Worm (Caenorhabditis elegans) whole organism, mixed stage, embryonic: ENCODE results near the gene R04B5.7.
A peak's percentile ranks its signal among the peaks of the same experiment; 100 is the strongest.

Experiments used
- M03D4.4 ChIP-seq: sonication (generic microtip); optimal IDR thresholded peaks from 2 replicates; lab custom pipeline; 2017; ENCODE audit warnings: mild to moderate bottlenecking, missing genetic modification characterization, missing compliant biosample characterization
- bed-3 ChIP-seq: fragments of 200-800 bp; sonication (Bioruptor generic); optimal IDR thresholded peaks from 3 replicates; lab custom pipeline; 2018; ENCODE audit warnings: mild to moderate bottlenecking, missing genetic modification characterization, moderate library complexity, missing compliant biosample characterization
- blmp-1 ChIP-seq: fragments of 150-350 bp; optimal IDR thresholded peaks from 2 replicates; lab custom pipeline; 2014; ENCODE audit warnings: missing biosample characterization, missing genetic modification characterization
- ceh-39 ChIP-seq: fragments of 150-350 bp; optimal IDR thresholded peaks from 2 replicates; lab custom pipeline; 2014; ENCODE audit warnings: missing biosample characterization, missing genetic modification characterization
- ceh-43 ChIP-seq: fragments of 200-800 bp; sonication (Bioruptor generic); optimal IDR thresholded peaks from 2 replicates; lab custom pipeline; 2018; ENCODE audit warnings: mild to moderate bottlenecking, missing genetic modification characterization, moderate library complexity, missing compliant biosample characterization
- ces-1 ChIP-seq: fragments of 150-350 bp; optimal IDR thresholded peaks from 2 replicates; lab custom pipeline; 2014; ENCODE audit warnings: missing biosample characterization, missing genetic modification reagents, missing genetic modification characterization
- cnd-1 ChIP-seq: fragments of 200-800 bp; sonication (Bioruptor generic); optimal IDR thresholded peaks from 2 replicates; lab custom pipeline; 2018; ENCODE audit warnings: mild to moderate bottlenecking, missing genetic modification characterization, missing compliant biosample characterization
- drap-1 ChIP-seq: fragments of 200-800 bp; sonication (Bioruptor generic); optimal IDR thresholded peaks from 3 replicates; lab custom pipeline; 2018; ENCODE audit warnings: mild to moderate bottlenecking, missing genetic modification characterization, missing compliant biosample characterization
- elt-3 ChIP-seq: fragments of 150-350 bp; optimal IDR thresholded peaks from 2 replicates; lab custom pipeline; 2014; ENCODE audit warnings: missing biosample characterization, missing genetic modification characterization
- flh-1 ChIP-seq: fragments of 200-800 bp; sonication (Bioruptor generic); optimal IDR thresholded peaks from 2 replicates; lab custom pipeline; 2018; ENCODE audit warnings: mild to moderate bottlenecking, missing genetic modification characterization, moderate library complexity, missing compliant biosample characterization
- ham-2 ChIP-seq: fragments of 200-800 bp; sonication (Bioruptor generic); optimal IDR thresholded peaks from 2 replicates; lab custom pipeline; 2018; ENCODE audit warnings: mild to moderate bottlenecking, missing genetic modification characterization, missing compliant biosample characterization
- hlh-1 ChIP-seq: fragments of 150-350 bp; optimal IDR thresholded peaks from 2 replicates; lab custom pipeline; 2014; ENCODE audit warnings: missing biosample characterization, missing genetic modification reagents, missing genetic modification characterization
- lin-13 ChIP-seq: fragments of 150-350 bp; optimal IDR thresholded peaks from 2 replicates; lab custom pipeline; 2014; ENCODE audit warnings: missing biosample characterization, missing genetic modification characterization
- lin-32 ChIP-seq: fragments of 200-800 bp; sonication (Bioruptor generic); optimal IDR thresholded peaks from 2 replicates; lab custom pipeline; 2018; ENCODE audit warnings: mild to moderate bottlenecking, missing genetic modification characterization, missing compliant biosample characterization
- lsy-2 ChIP-seq: fragments of 150-350 bp; optimal IDR thresholded peaks from 2 replicates; lab custom pipeline; 2014; ENCODE audit warnings: missing biosample characterization, missing genetic modification characterization
- mab-5 ChIP-seq: fragments of 150-350 bp; optimal IDR thresholded peaks from 2 replicates; lab custom pipeline; 2014; ENCODE audit warnings: missing biosample characterization, missing genetic modification characterization
- mep-1 ChIP-seq: fragments of 150-350 bp; optimal IDR thresholded peaks from 2 replicates; lab custom pipeline; 2017; ENCODE audit warnings: missing biosample characterization, missing genetic modification reagents, missing genetic modification characterization, inconsistent platforms
- nhr-12 ChIP-seq: fragments of 150-350 bp; optimal IDR thresholded peaks from 2 replicates; lab custom pipeline; 2014; ENCODE audit warnings: missing biosample characterization, missing genetic modification characterization
- nhr-2 ChIP-seq: fragments of 150-350 bp; optimal IDR thresholded peaks from 2 replicates; lab custom pipeline; 2014; ENCODE audit warnings: missing biosample characterization, missing genetic modification characterization
- nhr-237 ChIP-seq: fragments of 150-350 bp; optimal IDR thresholded peaks from 2 replicates; lab custom pipeline; 2014; ENCODE audit warnings: missing biosample characterization, missing genetic modification characterization
- nhr-28 ChIP-seq: fragments of 150-350 bp; optimal IDR thresholded peaks from 2 replicates; lab custom pipeline; 2014; ENCODE audit warnings: missing biosample characterization, missing genetic modification characterization
- nhr-76 ChIP-seq: sonication (generic microtip); optimal IDR thresholded peaks from 2 replicates; lab custom pipeline; 2017; ENCODE audit warnings: missing biosample characterization, missing genetic modification characterization
- sem-2 ChIP-seq: fragments of 200-800 bp; sonication (Bioruptor generic); optimal IDR thresholded peaks from 2 replicates; lab custom pipeline; 2018; ENCODE audit warnings: mild to moderate bottlenecking, missing genetic modification characterization, missing compliant biosample characterization
- sptf-1 ChIP-seq: sonication (generic microtip); optimal IDR thresholded peaks from 2 replicates; lab custom pipeline; 2017; ENCODE audit warnings: mild to moderate bottlenecking, missing genetic modification characterization, moderate library complexity, missing compliant biosample characterization
- unc-120 ChIP-seq: sonication (generic microtip); optimal IDR thresholded peaks from 2 replicates; lab custom pipeline; 2017; ENCODE audit warnings: missing genetic modification characterization, missing compliant biosample characterization; ENCODE audit not compliant: poor library complexity, severe bottlenecking
- unc-62 ChIP-seq: fragments of 150-350 bp; optimal IDR thresholded peaks from 2 replicates; lab custom pipeline; 2014; ENCODE audit warnings: missing biosample characterization, missing genetic modification reagents, missing genetic modification characterization
- zip-8 ChIP-seq: fragments of 150-350 bp; optimal IDR thresholded peaks from 2 replicates; lab custom pipeline; 2014; ENCODE audit warnings: missing biosample characterization, missing genetic modification characterization

R04B5.7 gene

ce11 chrV:10086141-10086540, 4.2 kb downstream of the R04B5.7 start:
- no peak for TF ChIP-seq elt-3 (tag; lab: Kevin White, UChicago)
- TF ChIP-seq hlh-1 (tag; lab: Kevin White, UChicago): peak; percentile 52

- no peak for TF ChIP-seq mep-1 (tag; lab: Kevin White, UChicago)
- TF ChIP-seq hlh-1 (tag; lab: Kevin White, UChicago): peak; percentile 6
Measured at ce11 chrV:10084864-10085263, 5.5 kb downstream of the R04B5.7 start, which contains the start of gene R04B5.6. Gene R04B5.6 (plus strand): TSS chrV:10085164.

- no peak for TF ChIP-seq lsy-2 (tag; lab: Kevin White, UChicago)
- TF ChIP-seq ham-2 (GFP tag; lab: Kevin White, UChicago): no peak
- peak; percentile 50 for TF ChIP-seq nhr-28
- peak; percentile 13 for TF ChIP-seq mep-1 (tag; lab: Kevin White, UChicago)
- TF ChIP-seq M03D4.4 (tag; lab: Kevin White, UChicago): no peak
- no peak for TF ChIP-seq ceh-43 (GFP tag; lab: Kevin White, UChicago)
Measured at ce11 chrV:10083999-10084468, 6.3 kb downstream of the R04B5.7 start, which contains the start of gene nhr-12. Gene nhr-12 (minus strand): TSS chrV:10084049.

- TF ChIP-seq bed-3 (GFP tag; lab: Kevin White, UChicago) (no peak), nhr-237 (tag; lab: Kevin White, UChicago) (no peak), mab-5 (tag; lab: Kevin White, UChicago) (no peak), nhr-2 (tag; lab: Kevin White, UChicago) (no peak), blmp-1 (no peak), drap-1 (no peak), ham-2 (GFP tag; lab: Kevin White, UChicago) (no peak), ces-1 (no peak), nhr-28 (no peak), unc-120 (tag; lab: Kevin White, UChicago) (no peak), nhr-76 (tag; lab: Kevin White, UChicago) (no peak), sptf-1 (no peak)
Measured at ce11 chrV:10081636-10082035, 8.7 kb downstream of the R04B5.7 start, which contains the start of gene nhr-205. Gene nhr-205 (minus strand): TSS chrV:10081776.

ce11 chrV:10080905-10081304, 9.5 kb downstream of the R04B5.7 start:
- TF ChIP-seq mab-5 (tag; lab: Kevin White, UChicago) (no peak), zip-8 (tag; lab: Kevin White, UChicago) (no peak), nhr-76 (tag; lab: Kevin White, UChicago) (no peak), ces-1 (no peak), blmp-1 (no peak), flh-1 (GFP tag; lab: Kevin White, UChicago) (no peak), mep-1 (tag; lab: Kevin White, UChicago) (no peak), ceh-43 (GFP tag; lab: Kevin White, UChicago) (no peak), M03D4.4 (tag; lab: Kevin White, UChicago) (no peak), sem-2 (GFP tag; lab: Kevin White, UChicago) (no peak), hlh-1 (tag; lab: Kevin White, UChicago) (no peak), lin-32 (no peak), ham-2 (GFP tag; lab: Kevin White, UChicago) (no peak), cnd-1 (no peak)
- TF ChIP-seq, all 35 proteins: peak for 0

- no peak for TF ChIP-seq blmp-1
- TF ChIP-seq unc-62: no peak
- no peak for TF ChIP-seq lin-13
- TF ChIP-seq ceh-39 (tag; lab: Kevin White, UChicago): no peak
- TF ChIP-seq bed-3 (GFP tag; lab: Kevin White, UChicago): no peak
- no peak for TF ChIP-seq lsy-2 (tag; lab: Kevin White, UChicago)
- no peak for TF ChIP-seq elt-3 (tag; lab: Kevin White, UChicago)
- no peak for TF ChIP-seq ces-1
- TF ChIP-seq zip-8 (tag; lab: Kevin White, UChicago): no peak
- TF ChIP-seq ceh-43 (GFP tag; lab: Kevin White, UChicago): no peak
- TF ChIP-seq sptf-1: no peak
- no peak for TF ChIP-seq unc-120 (tag; lab: Kevin White, UChicago)
- TF ChIP-seq drap-1: no peak
- no peak for TF ChIP-seq nhr-12 (tag; lab: Kevin White, UChicago)
- TF ChIP-seq, all 35 proteins: peak for 0
Measured at ce11 chrV:10078244-10078643, 12.1 kb downstream of the R04B5.7 start, which contains the start of gene R04B5.1. Gene R04B5.1 (minus strand): TSS chrV:10078344.
